Fruit fly (Drosophila melanogaster): Measurements from ENCODE around the gene CG3168.

The CG3168 gene

DNA sequence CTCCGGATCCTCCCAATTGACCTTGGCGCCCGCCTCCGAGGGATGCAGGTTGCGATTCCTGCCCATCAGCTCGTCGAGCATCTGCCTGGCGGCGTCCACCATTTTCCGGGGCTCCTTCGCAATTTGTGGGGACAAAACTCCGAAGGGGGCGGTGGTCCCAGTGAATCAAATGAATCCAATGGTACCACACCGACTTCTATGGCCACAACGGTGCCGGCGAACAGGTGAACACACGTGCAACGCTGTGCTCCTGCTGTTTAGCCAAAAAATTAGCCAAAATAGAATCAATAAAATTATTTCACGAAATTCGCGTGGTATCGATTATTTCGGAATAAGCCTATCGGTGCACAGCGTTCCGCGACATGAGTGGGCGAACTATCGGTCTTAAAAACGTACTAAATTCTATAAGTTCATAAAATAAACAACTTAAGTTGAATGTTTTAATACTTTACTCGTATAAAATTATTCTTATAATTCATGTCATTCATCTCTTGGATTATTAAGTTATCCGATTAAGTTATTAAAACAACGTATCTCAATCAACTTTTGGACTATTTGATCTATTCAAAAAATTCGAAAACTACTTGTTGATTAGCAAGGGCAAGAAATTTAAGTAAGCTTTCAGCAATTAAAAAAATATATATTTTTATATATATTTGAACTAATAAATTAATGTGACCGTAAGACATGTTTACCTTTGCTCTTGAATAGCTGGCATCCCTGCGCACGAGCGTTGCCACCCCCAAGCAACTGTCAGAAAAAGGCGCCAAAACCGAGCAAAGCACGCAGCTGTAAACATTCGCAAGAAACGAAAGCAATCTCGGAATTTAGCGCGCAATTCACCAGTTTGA is 65.9 kb downstream of the CG3168 start, which contains the start of the genes CG3198 and Mcm6 (continued):
- TF ChIP-seq CG30020 (tag; optimal IDR thresholded peaks at IDR 0.05), result peak; percentile 16
- no peak for TF ChIP-seq sim (GFP tag; IDR thresholded peaks at IDR 0.05)
- peak; percentile 18 for TF ChIP-seq CG2712 (tag; optimal IDR thresholded peaks at IDR 0.05)
- no peak for TF ChIP-seq Dek (tag; optimal IDR thresholded peaks at IDR 0.05)
- TF ChIP-seq CG7839 (tag; optimal IDR thresholded peaks at IDR 0.05), result no peak
- peak; percentile 74 for TF ChIP-seq Scr (GFP tag; IDR thresholded peaks at IDR 0.05; ENCODE audit: partially characterized antibody)
- TF ChIP-seq CG4328 (GFP tag; optimal IDR thresholded peaks at IDR 0.05), result no peak
- TF ChIP-seq ttk (GFP tag; IDR thresholded peaks at IDR 0.05), result no peak
- TF ChIP-seq Sry-δ (GFP tag; optimal IDR thresholded peaks at IDR 0.05), result peak; percentile 15
- no peak for TF ChIP-seq fu2 (GFP tag; optimal IDR thresholded peaks at IDR 0.05)
- TF ChIP-seq schlank (tag; optimal IDR thresholded peaks at IDR 0.05), result no peak
- no peak for TF ChIP-seq pnt (GFP tag; optimal IDR thresholded peaks at IDR 0.05)
- TF ChIP-seq CG10267 (tag; optimal IDR thresholded peaks at IDR 0.05), result peak; percentile 28
- 0 out of 2 replicates have a peak, but pooled peaks have one; percentile 16 for TF ChIP-seq Rfx (GFP tag; IDR thresholded peaks at IDR 0.05)
- TF ChIP-seq hbn (GFP tag; IDR thresholded peaks at IDR 0.05; ENCODE audit: partially characterized antibody), result peak; percentile 63
- peak; percentile 81 for TF ChIP-seq Dp (GFP tag; optimal IDR thresholded peaks at IDR 0.05)
- TF ChIP-seq CG34224 (GFP tag; IDR thresholded peaks at IDR 0.05; ENCODE audit: partially characterized antibody), result peak; percentile 77
- peak; percentile 5 for TF ChIP-seq CG17385 (GFP tag; optimal IDR thresholded peaks at IDR 0.05)
- TF ChIP-seq E2f1 (GFP tag; IDR thresholded peaks at IDR 0.05), result peak; percentile 89
- TF ChIP-seq esg (GFP tag; conservative IDR thresholded peaks at IDR 0.05), result no peak
- TF ChIP-seq Bgb (GFP tag; IDR thresholded peaks at IDR 0.05; ENCODE audit: partially characterized antibody), result peak; percentile 52; the same call in 1 of the 2 replicates
- peak; percentile 22 for TF ChIP-seq CG9437 (GFP tag; optimal IDR thresholded peaks at IDR 0.05)
- TF ChIP-seq nmo (GFP tag; optimal IDR thresholded peaks at IDR 0.05), result peak; percentile 11
- TF ChIP-seq Opbp (GFP tag; IDR thresholded peaks at IDR 0.05; ENCODE audit: partially characterized antibody), result 0 out of 3 replicates have a peak, but pooled peaks have one; percentile 40
- TF ChIP-seq sna (GFP tag; IDR thresholded peaks at IDR 0.05; ENCODE audit: partially characterized antibody), result peak; percentile 62

Data from whole organism, embryonic.